Worm (Caenorhabditis elegans) whole organism, young adult: ENCODE data around the gene T10H4.4.

Experiments used
- ceh-79 ChIP-seq: sonication (generic microtip); optimal IDR thresholded peaks from 2 replicates; lab custom pipeline; 2017; ENCODE audit warnings: mild to moderate bottlenecking, missing genetic modification characterization, missing compliant biosample characterization
- dpl-1 ChIP-seq: fragments of 150-350 bp; optimal IDR thresholded peaks from 2 replicates; lab custom pipeline; 2014; ENCODE audit warnings: missing biosample characterization, missing genetic modification reagents, missing genetic modification characterization
- efl-1 ChIP-seq: fragments of 150-350 bp; optimal IDR thresholded peaks from 2 replicates; lab custom pipeline; 2014; ENCODE audit warnings: missing biosample characterization, missing genetic modification reagents, missing genetic modification characterization
- ets-4 ChIP-seq: fragments of 200-800 bp; sonication (Bioruptor generic); optimal IDR thresholded peaks from 2 replicates; lab custom pipeline; 2018; ENCODE audit warnings: mild to moderate bottlenecking, missing genetic modification characterization, missing compliant biosample characterization
- lin-35 ChIP-seq, 3 experiments: fragments of 150-350 bp in 2 of 3; sonication (generic microtip) in 1 of 3; optimal IDR thresholded peaks; 2 replicates each; lab custom pipeline; 2014 to 2018; ENCODE audit warnings: missing biosample characterization in 3 of 3, missing genetic modification characterization in 3 of 3, missing genetic modification reagents in 3 of 3
- mcd-1 ChIP-seq: fragments of 200-800 bp; sonication (Bioruptor generic); IDR thresholded peaks from 2 replicates; pipeline ENCODE4 v1.3.6; 2022; ENCODE audit warnings: missing genetic modification reagents, missing genetic modification characterization, missing compliant biosample characterization
- nhr-120 ChIP-seq: fragments of 200-800 bp; sonication (Bioruptor generic); IDR thresholded peaks from 2 replicates; pipeline ENCODE4 v1.3.6; 2022; ENCODE audit warnings: missing genetic modification characterization, missing compliant biosample characterization
- nhr-80 ChIP-seq: sonication (generic microtip); optimal IDR thresholded peaks from 2 replicates; lab custom pipeline; 2016; ENCODE audit warnings: missing genetic modification characterization, missing compliant biosample characterization
- sea-2 ChIP-seq: fragments of 200-800 bp; sonication (Bioruptor generic); IDR thresholded peaks from 2 replicates; pipeline ENCODE4 v1.3.6; 2022; ENCODE audit warnings: missing genetic modification characterization, missing compliant biosample characterization
- tbx-9 ChIP-seq: sonication (generic microtip); optimal IDR thresholded peaks from 2 replicates; lab custom pipeline; 2016; ENCODE audit warnings: borderline replicate concordance, missing genetic modification characterization, inconsistent platforms, missing compliant biosample characterization
- unc-130 ChIP-seq: sonication (generic microtip); optimal IDR thresholded peaks from 2 replicates; lab custom pipeline; 2016; ENCODE audit warnings: missing genetic modification reagents, missing genetic modification characterization, missing compliant biosample characterization
- unc-62 ChIP-seq: fragments of 150-350 bp; optimal IDR thresholded peaks from 2 replicates; lab custom pipeline; 2014; ENCODE audit warnings: missing biosample characterization, missing genetic modification reagents, missing genetic modification characterization
- ztf-3 ChIP-seq: fragments of 200-800 bp; sonication (Bioruptor generic); optimal IDR thresholded peaks from 2 replicates; lab custom pipeline; 2018; ENCODE audit warnings: mild to moderate bottlenecking, missing genetic modification characterization, missing compliant biosample characterization

DNA sequence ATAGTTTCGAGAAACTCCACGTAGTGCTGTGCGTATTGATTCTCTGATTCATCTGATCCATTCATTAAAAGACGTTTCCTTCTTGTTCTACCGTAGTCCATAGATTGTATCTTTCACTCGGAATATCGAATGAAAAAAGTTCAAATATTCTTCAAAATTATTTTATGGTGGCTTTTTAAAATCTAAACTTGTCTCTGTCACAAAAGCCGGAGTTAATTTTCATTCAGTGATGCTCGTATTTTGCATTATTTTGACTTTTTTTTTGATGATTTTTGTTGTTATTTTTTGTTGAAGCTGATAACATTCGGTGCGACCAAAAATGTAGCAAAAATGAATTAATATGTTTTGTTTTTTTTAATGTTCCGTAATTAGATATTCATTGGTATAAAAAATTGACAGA lies 36.5 kb downstream of the T10H4.4 start, which contains the start of gene nhr-164:
- no peak for TF ChIP-seq lin-35 (GFP tag; optimal IDR thresholded peaks at IDR 0.05; lab: Kevin White, UChicago)
- TF ChIP-seq unc-62 (GFP tag; lab: Kevin White, UChicago) = no peak
- TF ChIP-seq nhr-120 = no peak
- TF ChIP-seq tbx-9 (tag; lab: Kevin White, UChicago) = no peak
- TF ChIP-seq efl-1 (GFP tag; lab: Kevin White, UChicago) = no peak
- TF ChIP-seq ets-4 = no peak
- no peak for TF ChIP-seq nhr-80
- no peak for TF ChIP-seq dpl-1 (GFP tag; lab: Kevin White, UChicago)
- no peak for TF ChIP-seq mcd-1 (GFP tag; lab: Robert Waterston, UW)
- TF ChIP-seq ceh-79 (tag; lab: Kevin White, UChicago) = no peak
- TF ChIP-seq sea-2 (GFP tag; lab: Robert Waterston, UW) = no peak
- no peak for TF ChIP-seq unc-130
- no peak for TF ChIP-seq ztf-3
